Fruit fly (Drosophila melanogaster): ENCODE results near the gene CG43844.

CG43844 gene

DNA sequence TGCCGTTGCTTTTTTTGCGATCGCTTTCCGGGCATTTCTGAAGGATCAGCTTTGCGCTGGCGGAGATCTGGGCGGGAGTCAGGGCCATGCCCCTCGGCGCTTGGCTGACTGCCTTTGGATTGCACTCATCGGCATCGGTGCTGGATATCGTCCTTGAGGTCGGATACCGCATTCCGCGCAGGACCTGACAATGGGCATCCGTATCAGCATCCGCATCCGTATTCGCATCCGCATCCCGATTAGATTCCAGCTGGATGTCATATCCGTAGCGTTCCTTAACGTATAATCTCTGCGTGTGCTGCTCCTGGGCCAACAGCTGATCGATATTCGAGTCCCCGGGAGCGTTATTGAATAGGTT, 33.9 kb upstream of the CG43844 start (continued):
- TF ChIP-seq CG11093 (GFP tag; IDR thresholded peaks at IDR 0.05) (0 out of 3 replicates have a peak, but pooled peaks have one; percentile 34), CG10654 (GFP tag; optimal IDR thresholded peaks at IDR 0.05) (no peak), gce (GFP tag; IDR thresholded peaks at IDR 0.05) (no peak), mld (GFP tag; IDR thresholded peaks at IDR 0.05; ENCODE audit: partially characterized antibody) (0 out of 3 replicates have a peak, but pooled peaks have one; percentile 29), CG3847 (GFP tag; IDR thresholded peaks at IDR 0.05) (0 out of 2 replicates have a peak, but pooled peaks have one; percentile 4), sqz (GFP tag; optimal IDR thresholded peaks at IDR 0.05) (no peak), B-H1 (GFP tag; IDR thresholded peaks at IDR 0.05) (no peak), salm (tag; optimal IDR thresholded peaks at IDR 0.05) (no peak), p53 (GFP tag; optimal IDR thresholded peaks at IDR 0.05) (no peak), ac (GFP tag; optimal IDR thresholded peaks at IDR 0.05) (peak; percentile 13), CG6175 (GFP tag; IDR thresholded peaks at IDR 0.05) (no peak), Bdp1 (GFP tag; optimal IDR thresholded peaks at IDR 0.05) (peak; percentile 12), Rx (GFP tag; IDR thresholded peaks at IDR 0.05) (no peak), sd (tag; optimal IDR thresholded peaks at IDR 0.05) (no peak), Med (GFP tag) (peak; percentile 65), Atf6 (GFP tag; IDR thresholded peaks at IDR 0.05) (no peak), CG14014 (GFP tag; IDR thresholded peaks at IDR 0.05) (no peak), grn (GFP tag; optimal IDR thresholded peaks at IDR 0.05) (no peak), knrl (GFP tag; IDR thresholded peaks at IDR 0.05; ENCODE audit: partially characterized antibody) (no peak), CG10321 (GFP tag; IDR thresholded peaks at IDR 0.05) (0 out of 2 replicates have a peak, but pooled peaks have one; percentile 24), HLH3B (GFP tag; IDR thresholded peaks at IDR 0.05) (0 out of 2 replicates have a peak, but pooled peaks have one; percentile 9), E2f2 (GFP tag; IDR thresholded peaks at IDR 0.05) (no peak), Sry-δ (GFP tag; optimal IDR thresholded peaks at IDR 0.05) (no peak), CG8281 (tag; optimal IDR thresholded peaks at IDR 0.05) (no peak), CG9215 (GFP tag; IDR thresholded peaks at IDR 0.05) (no peak), vnd (GFP tag; IDR thresholded peaks at IDR 0.05; ENCODE audit: partially characterized antibody) (no peak), ewg (GFP tag; optimal IDR thresholded peaks at IDR 0.05) (no peak), bowl (GFP tag; IDR thresholded peaks at IDR 0.05) (no peak), Nf-YA (GFP tag; IDR thresholded peaks at IDR 0.05) (0 out of 2 replicates have a peak, but pooled peaks have one; percentile 33), CG16815 (GFP tag; optimal IDR thresholded peaks at IDR 0.05) (no peak), CG3163 (GFP tag; optimal IDR thresholded peaks at IDR 0.05) (no peak), slou (GFP tag; optimal IDR thresholded peaks at IDR 0.05) (no peak), crp (GFP tag; optimal IDR thresholded peaks at IDR 0.05) (no peak), Atf-2 (GFP tag; optimal IDR thresholded peaks at IDR 0.05) (no peak), slp2 (GFP tag; optimal IDR thresholded peaks at IDR 0.05) (no peak), lab (GFP tag; optimal IDR thresholded peaks at IDR 0.05) (no peak), Dp (GFP tag; optimal IDR thresholded peaks at IDR 0.05) (no peak), CG33557 (GFP tag; optimal IDR thresholded peaks at IDR 0.05) (no peak), insv (GFP tag; optimal IDR thresholded peaks at IDR 0.05) (no peak), pros (GFP tag; optimal IDR thresholded peaks at IDR 0.05) (no peak), CG34224 (GFP tag; IDR thresholded peaks at IDR 0.05; ENCODE audit: partially characterized antibody) (no peak), ken (GFP tag; IDR thresholded peaks at IDR 0.05) (no peak), CG11723 (GFP tag; optimal IDR thresholded peaks at IDR 0.05) (no peak), CG5953 (GFP tag; IDR thresholded peaks at IDR 0.05) (no peak), CG18262 (tag; optimal IDR thresholded peaks at IDR 0.05) (no peak), aop (GFP tag; IDR thresholded peaks at IDR 0.05) (no peak), CG10267 (tag; optimal IDR thresholded peaks at IDR 0.05) (no peak), sens-2 (GFP tag; IDR thresholded peaks at IDR 0.05) (no peak), run (tag; optimal IDR thresholded peaks at IDR 0.05) (no peak), C15 (GFP tag; IDR thresholded peaks at IDR 0.05) (no peak), CG6689 (GFP tag; IDR thresholded peaks at IDR 0.05) (no peak), Awh (GFP tag; IDR thresholded peaks at IDR 0.05) (peak; percentile 63; the same call in 1 of the 2 replicates)

All from whole organism, embryonic.